Fruit fly (Drosophila melanogaster) whole organism, embryonic: Measurements from ENCODE around the gene mRpL13.

Experiments
- Ada2b ChIP-seq: fragments of 200-800 bp; sonication (Bioruptor generic); IDR thresholded peaks from 2 replicates; pipeline ENCODE4 v1.3.6; 2022; ENCODE audit warnings: missing biosample characterization, missing genetic modification characterization
- Adf1 ChIP-seq: fragments of 200-800 bp; sonication (Bioruptor generic); IDR thresholded peaks from 2 replicates; pipeline ENCODE4 v1.3.6; 2022; ENCODE audit warnings: missing biosample characterization, missing genetic modification characterization
- B-H2 ChIP-seq: fragments of 200-800 bp; sonication (Bioruptor generic); optimal IDR thresholded peaks from 2 replicates; lab custom pipeline; 2018; ENCODE audit warnings: missing biosample characterization, mild to moderate bottlenecking, missing genetic modification characterization
- Bteb2 ChIP-seq: fragments of 200-800 bp; sonication (Bioruptor generic); optimal IDR thresholded peaks from 2 replicates; lab custom pipeline; 2016; ENCODE audit warnings: missing biosample characterization, missing genetic modification characterization
- CG11398 ChIP-seq: fragments of 200-800 bp; sonication (Bioruptor generic); optimal IDR thresholded peaks from 2 replicates; lab custom pipeline; 2016; ENCODE audit warnings: missing biosample characterization, missing genetic modification characterization
- CG11504 ChIP-seq: fragments of 200-800 bp; sonication (Bioruptor generic); optimal IDR thresholded peaks from 3 replicates; lab custom pipeline; 2019; ENCODE audit warnings: missing biosample characterization, mild to moderate bottlenecking, missing genetic modification characterization, moderate library complexity
- CG12236 ChIP-seq: fragments of 200-800 bp; sonication (Bioruptor generic); optimal IDR thresholded peaks from 2 replicates; lab custom pipeline; 2016; ENCODE audit warnings: missing biosample characterization, missing genetic modification characterization
- CG1647 ChIP-seq: fragments of 200-800 bp; sonication (Bioruptor generic); optimal IDR thresholded peaks from 3 replicates; lab custom pipeline; 2016; ENCODE audit warnings: missing biosample characterization, missing genetic modification characterization
- CG16813 ChIP-seq: fragments of 200-800 bp; sonication (Bioruptor generic); IDR thresholded peaks from 3 replicates; pipeline ENCODE4 v1.3.6; 2022; ENCODE audit warnings: missing biosample characterization, missing genetic modification characterization; ENCODE audit not compliant: partially characterized antibody
- CG17186 ChIP-seq: fragments of 200-800 bp; sonication (Bioruptor generic); optimal IDR thresholded peaks from 3 replicates; lab custom pipeline; 2017; ENCODE audit warnings: missing biosample characterization, missing genetic modification reagents, missing genetic modification characterization
- CG30020 ChIP-seq: fragments of 200-800 bp; optimal IDR thresholded peaks from 2 replicates; lab custom pipeline; 2019; ENCODE audit warnings: missing biosample characterization, mild to moderate bottlenecking, missing genetic modification characterization, moderate library complexity
- CG4282 ChIP-seq: fragments of 200-800 bp; sonication (Bioruptor generic); optimal IDR thresholded peaks from 2 replicates; lab custom pipeline; 2016; ENCODE audit warnings: missing biosample characterization, missing genetic modification characterization
- CG4730 ChIP-seq: fragments of 200-800 bp; sonication (Bioruptor generic); IDR thresholded peaks from 2 replicates; pipeline ENCODE4 v1.3.6; 2022; ENCODE audit warnings: missing biosample characterization, missing genetic modification characterization
- CG7963 ChIP-seq: fragments of 200-800 bp; sonication (Bioruptor generic); IDR thresholded peaks from 3 replicates; pipeline ENCODE4 v1.3.6; 2022; ENCODE audit warnings: missing biosample characterization, missing genetic modification characterization; ENCODE audit not compliant: partially characterized antibody
- CG9932 ChIP-seq: fragments of 200-800 bp; sonication (Bioruptor generic); IDR thresholded peaks from 2 replicates; pipeline ENCODE4 v1.3.6; 2022; ENCODE audit warnings: missing biosample characterization, missing genetic modification characterization
- D19B ChIP-seq: fragments of 200-800 bp; sonication (Bioruptor generic); optimal IDR thresholded peaks from 2 replicates; lab custom pipeline; 2017; ENCODE audit warnings: missing biosample characterization, mild to moderate bottlenecking, missing genetic modification characterization
- Fer1 ChIP-seq: fragments of 200-800 bp; sonication (Bioruptor generic); optimal IDR thresholded peaks from 2 replicates; lab custom pipeline; 2017; ENCODE audit warnings: missing biosample characterization, mild to moderate bottlenecking, missing genetic modification characterization
- HLHmδ ChIP-seq: fragments of 200-800 bp; sonication (Bioruptor generic); optimal IDR thresholded peaks from 2 replicates; lab custom pipeline; 2018; ENCODE audit warnings: missing biosample characterization, mild to moderate bottlenecking, missing genetic modification characterization, moderate library complexity
- Hr78 ChIP-seq, 2 experiments: fragments of 200-800 bp in 1 of 2; fragments of >200 bp in 1 of 2; sonication (Bioruptor generic) in 1 of 2; optimal IDR thresholded peaks; 2 replicates each; lab custom pipeline; 2017 to 2019; ENCODE audit warnings: missing biosample characterization in 2 of 2, missing genetic modification characterization in 2 of 2, mild to moderate bottlenecking in 1 of 2, moderate library complexity in 1 of 2
- Hsf ChIP-seq: fragments of 200-800 bp; sonication (Bioruptor generic); optimal IDR thresholded peaks from 3 replicates; lab custom pipeline; 2016; ENCODE audit warnings: missing biosample characterization, missing genetic modification characterization
- Jarid2 ChIP-seq: fragments of 200-800 bp; sonication (Bioruptor generic); optimal IDR thresholded peaks from 3 replicates; lab custom pipeline; 2017; ENCODE audit warnings: mild to moderate bottlenecking, missing biosample characterization, missing genetic modification reagents, missing genetic modification characterization
- Lim3 ChIP-seq: fragments of 200-800 bp; sonication (Bioruptor generic); IDR thresholded peaks from 2 replicates; pipeline ENCODE4 v1.3.6; 2022; ENCODE audit warnings: missing biosample characterization, missing genetic modification characterization
- MBD-R2 ChIP-seq: fragments of 200-800 bp; sonication (Bioruptor generic); IDR thresholded peaks from 2 replicates; pipeline ENCODE4 v1.3.6; 2022; ENCODE audit warnings: missing biosample characterization, missing genetic modification characterization
- Oaz ChIP-seq: fragments of 200-800 bp; sonication (Bioruptor generic); IDR thresholded peaks from 2 replicates; pipeline ENCODE4 v1.3.6; 2022; ENCODE audit warnings: missing biosample characterization, missing genetic modification characterization
- Rfx ChIP-seq: fragments of 200-800 bp; sonication (Bioruptor generic); IDR thresholded peaks from 2 replicates; pipeline ENCODE4 v1.3.6; 2022; ENCODE audit warnings: missing biosample characterization, missing genetic modification characterization
- TFAM ChIP-seq: fragments of 200-800 bp; sonication (Bioruptor generic); optimal IDR thresholded peaks from 2 replicates; lab custom pipeline; 2017; ENCODE audit warnings: missing biosample characterization, missing genetic modification characterization, inconsistent platforms
- Tbp ChIP-seq: fragments of >200 bp; optimal IDR thresholded peaks from 2 replicates; lab custom pipeline; 2018; ENCODE audit warnings: missing biosample characterization, missing genetic modification characterization
- Trl ChIP-seq, 3 experiments: fragments of >200 bp in 2 of 3; fragments of 200-800 bp in 1 of 3; sonication (Bioruptor generic) in 1 of 3; optimal IDR thresholded peaks; 2 replicates in 1 of 3; 3 replicates in 2 of 3; lab custom pipeline; 2016 to 2017; ENCODE audit warnings: missing biosample characterization in 1 of 3, missing genetic modification characterization in 1 of 3
- YL-1 ChIP-seq: fragments of 200-800 bp; sonication (Bioruptor generic); optimal IDR thresholded peaks from 3 replicates; lab custom pipeline; 2017; ENCODE audit warnings: missing biosample characterization, mild to moderate bottlenecking, missing genetic modification characterization
- az2 ChIP-seq: fragments of 200-800 bp; sonication (Bioruptor generic); optimal IDR thresholded peaks from 3 replicates; lab custom pipeline; 2016; ENCODE audit warnings: missing biosample characterization, missing genetic modification characterization
- dmrt99B ChIP-seq: fragments of 200-800 bp; sonication (Bioruptor generic); optimal IDR thresholded peaks from 2 replicates; lab custom pipeline; 2018; ENCODE audit warnings: missing biosample characterization, mild to moderate bottlenecking, missing genetic modification characterization, moderate library complexity
- eyg ChIP-seq: fragments of 200-800 bp; sonication (Bioruptor generic); optimal IDR thresholded peaks from 3 replicates; lab custom pipeline; 2016; ENCODE audit warnings: missing biosample characterization, missing genetic modification characterization
- fd102C ChIP-seq: fragments of 200-800 bp; sonication (Bioruptor generic); optimal IDR thresholded peaks from 2 replicates; lab custom pipeline; 2018; ENCODE audit warnings: missing biosample characterization, mild to moderate bottlenecking, missing genetic modification characterization, moderate library complexity
- ftz-f1 ChIP-seq: fragments of 200-800 bp; sonication (Bioruptor generic); optimal IDR thresholded peaks from 2 replicates; lab custom pipeline; 2016; ENCODE audit warnings: missing biosample characterization, missing genetic modification characterization
- fu2 ChIP-seq: fragments of 200-800 bp; sonication (Bioruptor generic); optimal IDR thresholded peaks from 2 replicates; lab custom pipeline; 2016; ENCODE audit warnings: missing biosample characterization, missing genetic modification characterization
- hb ChIP-seq: fragments of 200-800 bp; sonication (Bioruptor generic); IDR thresholded peaks from 3 replicates; pipeline ENCODE4 v1.3.6; 2022; ENCODE audit warnings: missing biosample characterization, missing genetic modification characterization; ENCODE audit not compliant: partially characterized antibody
- hbn ChIP-seq: fragments of 200-800 bp; sonication (Bioruptor generic); IDR thresholded peaks from 2 replicates; pipeline ENCODE4 v1.3.6; 2022; ENCODE audit warnings: missing biosample characterization, missing genetic modification characterization; ENCODE audit not compliant: partially characterized antibody
- hth ChIP-seq: fragments of >200 bp; optimal IDR thresholded peaks from 2 replicates; lab custom pipeline; 2017; ENCODE audit warnings: inconsistent platforms
- knrl ChIP-seq: fragments of 200-800 bp; sonication (Bioruptor generic); IDR thresholded peaks from 3 replicates; pipeline ENCODE4 v1.3.6; 2022; ENCODE audit warnings: missing biosample characterization, missing genetic modification characterization; ENCODE audit not compliant: partially characterized antibody
- lola ChIP-seq, 3 experiments: fragments of >200 bp in 2 of 3; fragments of 200-800 bp in 1 of 3; sonication (Bioruptor generic) in 1 of 3; optimal IDR thresholded peaks; 2 replicates each; lab custom pipeline; 2017 to 2019; ENCODE audit warnings: missing biosample characterization in 3 of 3, missing genetic modification characterization in 3 of 3, mild to moderate bottlenecking in 1 of 3, moderate library complexity in 1 of 3
- pnt ChIP-seq: fragments of 200-800 bp; sonication (Bioruptor generic); optimal IDR thresholded peaks from 3 replicates; lab custom pipeline; 2016; ENCODE audit warnings: missing biosample characterization, missing genetic modification characterization
- prd ChIP-seq, 3 experiments: fragments of >200 bp in 2 of 3; fragments of 200-800 bp in 1 of 3; sonication (Bioruptor generic) in 1 of 3; optimal IDR thresholded peaks in 2 of 3; IDR thresholded peaks in 1 of 3; 2 replicates in 2 of 3; 3 replicates in 1 of 3; pipeline versions ENCODE4 v1.3.6 to Lab custom; 2017 to 2022; ENCODE audit warnings: missing biosample characterization in 1 of 3, missing genetic modification characterization in 1 of 3
- pros ChIP-seq: fragments of 200-800 bp; sonication (Bioruptor generic); optimal IDR thresholded peaks from 3 replicates; lab custom pipeline; 2019; ENCODE audit warnings: missing biosample characterization, mild to moderate bottlenecking, missing genetic modification characterization, moderate library complexity
- sens ChIP-seq: fragments of 200-800 bp; sonication (Bioruptor generic); peaks from one replicate; lab custom pipeline; 2016; ENCODE audit warnings: missing biosample characterization, missing genetic modification characterization
- sr ChIP-seq: fragments of 200-800 bp; sonication (Bioruptor generic); IDR thresholded peaks from 3 replicates; pipeline ENCODE4 v1.3.6; 2022; ENCODE audit warnings: missing biosample characterization, missing genetic modification characterization
- toy ChIP-seq: fragments of 200-800 bp; sonication (Bioruptor generic); IDR thresholded peaks from 2 replicates; pipeline ENCODE4 v1.3.6; 2022; ENCODE audit warnings: missing biosample characterization, missing genetic modification characterization
- vfl ChIP-seq: fragments of 200-800 bp; sonication (Bioruptor generic); optimal IDR thresholded peaks from 2 replicates; lab custom pipeline; 2016; ENCODE audit warnings: missing biosample characterization, missing genetic modification characterization
- z ChIP-seq: fragments of 200-800 bp; sonication (Bioruptor generic); IDR thresholded peaks from 3 replicates; pipeline ENCODE4 v1.3.6; 2022; ENCODE audit warnings: missing biosample characterization, missing genetic modification characterization

Gene mRpL13

DNA sequence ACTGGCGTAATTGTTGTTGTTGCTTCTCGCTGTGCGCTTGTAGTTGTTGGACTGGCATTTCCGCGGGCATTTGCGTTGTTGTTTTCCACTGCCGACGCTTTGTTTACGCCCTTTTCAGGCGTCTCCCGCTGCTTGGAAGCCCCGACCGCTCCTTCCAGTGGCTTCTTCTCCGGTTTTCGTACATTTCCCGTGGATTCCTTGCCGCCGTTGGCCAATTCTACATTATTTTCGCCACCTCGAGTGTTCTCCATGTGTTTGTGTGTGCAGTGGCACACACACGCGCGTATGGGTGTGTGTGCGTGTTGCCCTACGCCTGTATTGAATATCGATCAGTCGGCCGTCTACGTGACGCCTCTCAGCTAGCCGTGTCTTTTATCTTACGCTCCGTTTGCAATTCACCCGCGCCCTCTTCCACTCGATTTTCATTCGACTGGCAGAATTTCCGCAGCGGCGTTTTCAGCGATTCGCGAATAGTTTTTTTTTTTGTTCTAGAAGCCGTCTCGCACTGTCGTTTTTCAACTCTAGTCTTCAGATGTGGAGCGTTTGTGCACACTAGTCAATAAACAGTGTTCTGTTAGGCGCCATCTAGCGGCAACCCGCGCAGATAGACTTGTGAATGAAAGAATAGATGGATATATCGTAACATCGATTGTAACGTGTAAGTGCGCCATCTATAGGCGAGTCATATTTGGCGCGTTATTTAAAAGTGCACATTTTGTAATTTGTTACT is 19.7 kb downstream of the mRpL13 start, which contains the start of gene CG10600 (continued):
- peak; percentile 85 for TF ChIP-seq vfl
- peak; percentile 80 for TF ChIP-seq Bteb2 (GFP tag; lab: Kevin White, UChicago)
- TF ChIP-seq dmrt99B: no peak
- peak; percentile 85 for TF ChIP-seq CG16813 (GFP tag; lab: Robert Waterston, UW)
- no peak for TF ChIP-seq Trl (optimal IDR thresholded peaks at IDR 0.05; lab: Kevin White, UChicago)
- TF ChIP-seq Trl (GFP tag; optimal IDR thresholded peaks at IDR 0.05; lab: Kevin White, UChicago): peak; percentile 90
- peak; percentile 66 for TF ChIP-seq HLHmδ (GFP tag; lab: Kevin White, UChicago)
- TF ChIP-seq CG7963 (GFP tag; lab: Robert Waterston, UW): peak; percentile 72
- TF ChIP-seq fu2: peak; percentile 81
- no peak for TF ChIP-seq Hr78 (GFP tag; optimal IDR thresholded peaks at IDR 0.05; lab: Kevin White, UChicago)
- TF ChIP-seq TFAM (GFP tag; lab: Kevin White, UChicago): no peak
- TF ChIP-seq Fer1 (GFP tag; lab: Kevin White, UChicago): peak; percentile 88
- peak; percentile 98 for TF ChIP-seq YL-1 (GFP tag; lab: Kevin White, UChicago)
- TF ChIP-seq B-H2 (GFP tag; lab: Kevin White, UChicago): peak; percentile 91
- TF ChIP-seq D19B: peak; percentile 45
- TF ChIP-seq Ada2b (GFP tag; lab: Robert Waterston, UW): peak; percentile 44
- TF ChIP-seq fd102C: peak; percentile 63
- peak; percentile 77 for TF ChIP-seq az2 (GFP tag; lab: Kevin White, UChicago)
- peak; percentile 67 for TF ChIP-seq CG12236 (GFP tag; lab: Kevin White, UChicago)
- TF ChIP-seq eyg (GFP tag; lab: Kevin White, UChicago): peak; percentile 80
- TF ChIP-seq Oaz (GFP tag; lab: Robert Waterston, UW): no peak
- peak; percentile 84 for TF ChIP-seq CG1647 (GFP tag; lab: Kevin White, UChicago)
- TF ChIP-seq sr (GFP tag; lab: Robert Waterston, UW): 0 out of 3 replicates have a peak, but pooled peaks have one; percentile 11
- TF ChIP-seq hth (lab: Kevin White, UChicago): no peak
- peak; percentile 58 for TF ChIP-seq CG4730 (GFP tag; lab: Robert Waterston, UW)
- no peak for TF ChIP-seq CG11504 (tag; lab: Kevin White, UChicago)
- peak; percentile 89 for TF ChIP-seq CG9932
- TF ChIP-seq hb: peak; percentile 67
- peak; percentile 51 for TF ChIP-seq Adf1 (GFP tag; lab: Robert Waterston, UW)
- peak; percentile 60 for TF ChIP-seq Jarid2
- peak; percentile 92 for TF ChIP-seq Hsf (GFP tag; lab: Kevin White, UChicago)
- peak; percentile 69 for TF ChIP-seq ftz-f1 (GFP tag; lab: Kevin White, UChicago)
- no peak for TF ChIP-seq Lim3
- TF ChIP-seq CG30020 (tag; lab: Kevin White, UChicago): peak; percentile 26
- no peak for TF ChIP-seq prd (optimal IDR thresholded peaks at IDR 0.05; lab: Kevin White, UChicago)
- TF ChIP-seq prd (GFP tag; IDR thresholded peaks at IDR 0.05; lab: Robert Waterston, UW): peak; percentile 54; the same call in 2 of the 3 replicates
- TF ChIP-seq CG4282: peak; percentile 84
- TF ChIP-seq knrl (GFP tag; lab: Robert Waterston, UW): peak; percentile 85
- peak in 1 of 3 experiments; percentile 32 for TF ChIP-seq lola (GFP tag; optimal IDR thresholded peaks at IDR 0.05; lab: Kevin White, UChicago)
- peak; percentile 87 for TF ChIP-seq CG17186 (GFP tag; lab: Kevin White, UChicago)
- no peak for TF ChIP-seq z (GFP tag; lab: Robert Waterston, UW)
- peak; percentile 77 for TF ChIP-seq CG11398 (GFP tag; lab: Kevin White, UChicago)
- TF ChIP-seq pros (GFP tag; lab: Kevin White, UChicago): no peak
- TF ChIP-seq sens (GFP tag; lab: Kevin White, UChicago): peak; percentile 93
- TF ChIP-seq MBD-R2: peak; percentile 86
- peak; percentile 84 for TF ChIP-seq hbn (GFP tag; lab: Robert Waterston, UW)
- TF ChIP-seq Tbp (GFP tag; lab: Kevin White, UChicago): no peak
- peak; percentile 25; the same call in 1 of the 2 replicates for TF ChIP-seq toy (GFP tag; lab: Robert Waterston, UW)
- peak; percentile 90 for TF ChIP-seq Rfx
- TF ChIP-seq pnt (GFP tag; lab: Kevin White, UChicago): peak; percentile 73
